Worm (Caenorhabditis elegans) whole organism, young adult: ENCODE measurements around the gene ngn-1.

Experiments used
- Y53G8AR.9 ChIP-seq: fragments of 200-800 bp; sonication (Bioruptor generic); conservative IDR thresholded peaks from 2 replicates; pipeline ENCODE4 v1.3.6; 2022; ENCODE audit warnings: missing genetic modification reagents, missing genetic modification characterization, missing compliant biosample characterization
- attf-3 ChIP-seq: fragments of 200-800 bp; sonication (Bioruptor generic); conservative IDR thresholded peaks from 2 replicates; pipeline ENCODE4 v1.3.6; 2022; ENCODE audit warnings: missing genetic modification reagents, missing genetic modification characterization, missing compliant biosample characterization
- cebp-2 ChIP-seq: fragments of 200-800 bp; sonication (Bioruptor generic); IDR thresholded peaks from 2 replicates; pipeline ENCODE4 v1.3.6; 2022; ENCODE audit warnings: missing genetic modification characterization, missing compliant biosample characterization
- die-1 ChIP-seq: sonication (generic microtip); optimal IDR thresholded peaks from 2 replicates; lab custom pipeline; 2016; ENCODE audit warnings: missing genotype, mild to moderate bottlenecking, missing genetic modification characterization, missing compliant biosample characterization
- dpl-1 ChIP-seq: fragments of 150-350 bp; optimal IDR thresholded peaks from 2 replicates; lab custom pipeline; 2014; ENCODE audit warnings: missing biosample characterization, missing genetic modification reagents, missing genetic modification characterization
- egl-44 ChIP-seq: fragments of 200-800 bp; sonication (Bioruptor generic); IDR thresholded peaks from 2 replicates; pipeline ENCODE4 v1.3.6; 2022; ENCODE audit warnings: missing genetic modification reagents, missing genetic modification characterization, missing compliant biosample characterization
- fkh-3 ChIP-seq: sonication (generic microtip); optimal IDR thresholded peaks from 2 replicates; lab custom pipeline; 2016; ENCODE audit warnings: mild to moderate bottlenecking, missing genetic modification characterization, missing compliant biosample characterization
- lsl-1 ChIP-seq: fragments of 200-800 bp; sonication (Bioruptor generic); optimal IDR thresholded peaks from 2 replicates; lab custom pipeline; 2018; ENCODE audit warnings: mild to moderate bottlenecking, missing genetic modification characterization, moderate library complexity, missing compliant biosample characterization
- madf-8 ChIP-seq: fragments of 200-800 bp; sonication (Bioruptor generic); conservative IDR thresholded peaks from 2 replicates; pipeline ENCODE4 v1.3.6; 2022; ENCODE audit warnings: missing genetic modification reagents, missing genetic modification characterization, missing compliant biosample characterization
- nhr-27 ChIP-seq: fragments of 200-800 bp; sonication (Bioruptor generic); optimal IDR thresholded peaks from 2 replicates; lab custom pipeline; 2018; ENCODE audit warnings: mild to moderate bottlenecking, missing genetic modification characterization, moderate library complexity, missing compliant biosample characterization
- sea-2 ChIP-seq: fragments of 200-800 bp; sonication (Bioruptor generic); IDR thresholded peaks from 2 replicates; pipeline ENCODE4 v1.3.6; 2022; ENCODE audit warnings: missing genetic modification characterization, missing compliant biosample characterization
- snpc-3.4 ChIP-seq: sonication (generic microtip); optimal IDR thresholded peaks from 2 replicates; lab custom pipeline; 2017; ENCODE audit warnings: missing genetic modification characterization, mild to moderate bottlenecking, missing compliant biosample characterization, antibody characterized with exemption, moderate library complexity, missing genotype, missing genetic modification reagents
- unc-130 ChIP-seq: sonication (generic microtip); optimal IDR thresholded peaks from 2 replicates; lab custom pipeline; 2016; ENCODE audit warnings: missing genetic modification reagents, missing genetic modification characterization, missing compliant biosample characterization

The ngn-1 gene

ce11 chrIV:2597417-2597816 lies 30.7 kb downstream of the ngn-1 start, which contains the start of gene Y69A2AR.47:
Gene Y69A2AR.47, plus strand, starts transcription at chrIV:2597717.
- TF ChIP-seq cebp-2 (GFP tag; lab: Robert Waterston, UW) (no peak), sea-2 (GFP tag; lab: Robert Waterston, UW) (no peak), snpc-3.4 (tag; lab: Kevin White, UChicago) (no peak), die-1 (tag; lab: Kevin White, UChicago) (no peak), attf-3 (no peak), nhr-27 (tag; lab: Kevin White, UChicago) (no peak)

ce11 chrIV:2581483-2581882 lies 46.6 kb downstream of the ngn-1 start, which contains the start of gene nhr-242:
Gene nhr-242, minus strand, starts transcription at chrIV:2581583.
- TF ChIP-seq lsl-1 (GFP tag; lab: Kevin White, UChicago) (no peak), egl-44 (no peak), fkh-3 (tag; lab: Kevin White, UChicago) (no peak), dpl-1 (GFP tag; lab: Kevin White, UChicago) (no peak), unc-130 (GFP tag; lab: Kevin White, UChicago) (no peak), Y53G8AR.9 (GFP tag; lab: Robert Waterston, UW) (no peak), madf-8 (GFP tag; lab: Robert Waterston, UW) (no peak)
- TF ChIP-seq, all 124 proteins: peak for 0
